Worm (Caenorhabditis elegans): Measurements from ENCODE around the gene R02F2.9.

R02F2.9 gene

DNA sequence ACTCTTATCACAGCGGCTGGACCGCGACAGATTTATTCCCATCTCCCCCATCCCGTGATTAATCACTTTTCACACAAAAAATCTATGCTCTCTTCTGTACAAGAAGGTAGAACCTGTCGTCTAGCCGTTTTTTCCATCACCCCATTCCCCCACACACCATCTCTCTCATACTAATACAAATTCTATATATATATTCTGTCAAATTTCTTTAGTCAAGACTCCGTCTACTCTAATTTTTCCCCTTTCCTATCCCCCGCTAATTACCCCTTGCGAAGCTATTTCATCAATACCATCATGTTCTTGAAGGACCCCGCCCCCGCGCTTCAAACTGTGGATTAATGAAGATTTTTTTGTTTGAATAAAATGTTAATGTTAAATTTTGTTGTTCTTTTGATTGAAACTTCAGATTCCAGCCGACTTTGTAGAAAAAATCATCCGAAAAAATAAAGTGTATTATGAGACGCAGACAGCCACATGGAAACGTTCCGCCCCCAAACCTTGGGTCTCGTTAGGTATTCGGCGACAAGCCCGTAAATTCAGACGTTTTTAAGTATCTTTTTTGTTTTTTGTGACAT lies 7.1 kb downstream of the R02F2.9 start:
- TF ChIP-seq snu-23 (GFP tag; optimal IDR thresholded peaks at IDR 0.05), result peak; percentile 52
- TF ChIP-seq unc-62 (GFP tag; optimal IDR thresholded peaks at IDR 0.05), result no peak
- TF ChIP-seq elt-2 (tag; optimal IDR thresholded peaks at IDR 0.05), result peak; percentile 61
- no peak for TF ChIP-seq ets-5 (GFP tag; IDR thresholded peaks at IDR 0.05)
- TF ChIP-seq egl-27 (tag; optimal IDR thresholded peaks at IDR 0.05), result no peak
- TF ChIP-seq ama-1 (optimal IDR thresholded peaks at IDR 0.05), result peak; percentile 97
- peak in 1 of 2 experiments; percentile 21 for TF ChIP-seq efl-1 (optimal IDR thresholded peaks at IDR 0.05)
- peak in 1 of 2 experiments; percentile 92 for TF ChIP-seq efl-1 (GFP tag; optimal IDR thresholded peaks at IDR 0.05 in 1 of 2)
- TF ChIP-seq grh-1 (GFP tag; IDR thresholded peaks at IDR 0.05), result peak; percentile 55
- peak; percentile 26 for TF ChIP-seq nhr-20 (tag; optimal IDR thresholded peaks at IDR 0.05)
- TF ChIP-seq unc-98 (GFP tag; IDR thresholded peaks at IDR 0.05), result no peak
- no peak for TF ChIP-seq xbp-1 (tag; optimal IDR thresholded peaks at IDR 0.05)
- peak in 1 of 2 experiments; percentile 21 for TF ChIP-seq lin-35 (GFP tag; optimal IDR thresholded peaks at IDR 0.05)
- TF ChIP-seq swsn-7 (tag; optimal IDR thresholded peaks at IDR 0.05), result peak; percentile 14
- TF ChIP-seq nhr-90 (tag; optimal IDR thresholded peaks at IDR 0.05; ENCODE audit: poor library complexity), result peak; percentile 54
- no peak for TF ChIP-seq fkh-10 (GFP tag; optimal IDR thresholded peaks at IDR 0.05)
- no peak for TF ChIP-seq skn-1 (tag; optimal IDR thresholded peaks at IDR 0.05)
- peak; percentile 33 for TF ChIP-seq nhr-19 (GFP tag; conservative IDR thresholded peaks at IDR 0.05)
- TF ChIP-seq unc-86 (tag; optimal IDR thresholded peaks at IDR 0.05), result no peak
- TF ChIP-seq fkh-8 (tag; optimal IDR thresholded peaks at IDR 0.05), result peak; percentile 40
- TF ChIP-seq ztf-4 (tag; optimal IDR thresholded peaks at IDR 0.05), result peak; percentile 33
- TF ChIP-seq sox-4 (tag; optimal IDR thresholded peaks at IDR 0.05), result peak; percentile 9
- TF ChIP-seq nhr-71 (tag; optimal IDR thresholded peaks at IDR 0.05), result peak; percentile 51
- TF ChIP-seq mef-2 (tag; optimal IDR thresholded peaks at IDR 0.05), result no peak
- no peak for TF ChIP-seq pax-3 (tag; optimal IDR thresholded peaks at IDR 0.05)
- TF ChIP-seq nhr-85 (tag), result peak; percentile 82
- peak; percentile 55 for TF ChIP-seq nhr-47 (tag; optimal IDR thresholded peaks at IDR 0.05)

DNA sequence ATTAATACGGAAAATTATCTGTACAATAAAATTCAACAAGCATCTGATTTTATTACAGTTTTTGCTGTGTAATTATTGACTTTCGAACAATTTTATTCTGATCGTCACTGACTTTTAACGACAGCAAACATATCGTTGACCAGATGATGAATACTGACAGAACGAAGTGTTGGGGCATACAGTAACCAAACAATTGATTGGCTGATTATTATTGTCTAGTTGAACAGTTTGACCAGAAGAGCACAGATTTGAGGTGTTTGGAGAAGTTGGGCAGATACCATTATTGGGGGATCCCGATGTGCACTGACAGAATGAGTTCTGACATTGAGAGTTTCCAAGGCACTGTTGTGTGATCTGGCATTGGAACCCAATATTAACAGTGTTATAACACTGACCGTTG lies 7.9 kb downstream of the R02F2.9 start:
- TF ChIP-seq lsy-2 (tag; optimal IDR thresholded peaks at IDR 0.05) (no peak), efl-1 (optimal IDR thresholded peaks at IDR 0.05) (no peak), efl-1 (GFP tag; optimal IDR thresholded peaks at IDR 0.05 in 1 of 2) (peak in 1 of 2 experiments; percentile 92)

DNA sequence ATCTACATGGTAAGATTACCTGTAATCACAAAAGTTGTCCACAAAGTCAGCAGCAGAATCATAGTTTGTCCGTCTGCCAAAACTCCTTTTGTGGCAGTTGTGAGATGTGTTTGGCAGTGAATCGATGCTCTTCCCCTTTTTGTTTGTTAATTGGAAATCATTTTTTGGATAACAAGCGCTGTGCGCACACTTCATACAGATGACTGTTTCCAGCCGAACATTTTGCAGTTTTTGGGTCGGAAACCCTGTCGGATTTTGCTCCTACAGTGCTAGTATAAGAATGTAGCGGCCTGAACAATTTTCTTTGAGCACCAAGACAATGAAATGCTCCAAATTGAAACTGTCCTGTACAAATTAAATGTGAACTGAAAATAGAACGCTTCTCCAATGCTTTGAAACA lies 9.7 kb downstream of the R02F2.9 start, which contains the start of gene D1044.7:
TSS of gene D1044.7 (minus strand) at position 101 of the 400 bp plus-strand sequence.
- TF ChIP-seq aly-2 (tag; optimal IDR thresholded peaks at IDR 0.05) (no peak), efl-1 (optimal IDR thresholded peaks at IDR 0.05) (no peak), efl-1 (GFP tag; optimal IDR thresholded peaks at IDR 0.05 in 1 of 2) (peak in 1 of 2 experiments; percentile 42), ama-1 (optimal IDR thresholded peaks at IDR 0.05) (no peak)

ce11 chrIII:5512502-5512901 lies 13.5 kb downstream of the R02F2.9 start, which contains the start of gene pqn-25:
Gene pqn-25 (minus strand): TSS chrIII:5512602.
- TF ChIP-seq rnt-1 (tag; optimal IDR thresholded peaks at IDR 0.05) (no peak), aha-1 (tag; optimal IDR thresholded peaks at IDR 0.05) (no peak), pax-3 (tag; optimal IDR thresholded peaks at IDR 0.05) (no peak), zag-1 (tag; optimal IDR thresholded peaks at IDR 0.05) (no peak), ama-1 (optimal IDR thresholded peaks at IDR 0.05) (no peak), pag-3 (tag; optimal IDR thresholded peaks at IDR 0.05; ENCODE audit: borderline replicate concordance, insufficient read depth) (no peak), ztf-4 (tag; optimal IDR thresholded peaks at IDR 0.05) (no peak), nhr-84 (tag; optimal IDR thresholded peaks at IDR 0.05) (no peak), nhr-71 (tag; optimal IDR thresholded peaks at IDR 0.05) (no peak), lin-14 (GFP tag; optimal IDR thresholded peaks at IDR 0.05) (no peak), elt-2 (tag; optimal IDR thresholded peaks at IDR 0.05) (no peak), unc-30 (tag; optimal IDR thresholded peaks at IDR 0.05) (no peak), egl-27 (tag; optimal IDR thresholded peaks at IDR 0.05) (no peak), C04F5.9 (tag; optimal IDR thresholded peaks at IDR 0.05) (no peak), fos-1 (tag; optimal IDR thresholded peaks at IDR 0.05) (no peak)
